Worm (Caenorhabditis elegans) whole organism, young adult: ENCODE results near the gene btb-20.

ENCODE experiments used
- F23B12.7 ChIP-seq: sonication (generic microtip); optimal IDR thresholded peaks from 2 replicates; lab custom pipeline; 2017; ENCODE audit warnings: missing genetic modification characterization, mild to moderate bottlenecking, missing compliant biosample characterization, antibody characterized with exemption, moderate library complexity; ENCODE audit not compliant: insufficient read depth
- F57A8.1 ChIP-seq: fragments of 200-800 bp; sonication (Bioruptor generic); optimal IDR thresholded peaks from 2 replicates; lab custom pipeline; 2018; ENCODE audit warnings: mild to moderate bottlenecking, missing genetic modification characterization, moderate library complexity, missing compliant biosample characterization
- K12H6.12 ChIP-seq: fragments of 200-800 bp; sonication (Bioruptor generic); optimal IDR thresholded peaks from 2 replicates; lab custom pipeline; 2018; ENCODE audit warnings: mild to moderate bottlenecking, missing genetic modification characterization, missing compliant biosample characterization
- Y53F4B.3 ChIP-seq: fragments of 200-800 bp; sonication (Bioruptor generic); IDR thresholded peaks from 2 replicates; pipeline ENCODE4 v1.3.6; 2022; ENCODE audit warnings: missing genetic modification reagents, missing genetic modification characterization, missing compliant biosample characterization
- Y79H2A.3 ChIP-seq: fragments of 200-800 bp; sonication (Bioruptor generic); conservative IDR thresholded peaks from 2 replicates; pipeline ENCODE4 v1.3.6; 2022; ENCODE audit warnings: missing genetic modification reagents, missing genetic modification characterization, missing compliant biosample characterization
- Y95B8A.8 ChIP-seq: fragments of 200-800 bp; sonication (Bioruptor generic); IDR thresholded peaks from 2 replicates; pipeline ENCODE4 v1.3.6; 2022; ENCODE audit warnings: missing genetic modification reagents, missing genetic modification characterization, missing compliant biosample characterization
- aptf-2 ChIP-seq: fragments of 200-800 bp; sonication (Bioruptor generic); conservative IDR thresholded peaks from 2 replicates; pipeline ENCODE4 v1.3.6; 2022; ENCODE audit warnings: missing genetic modification reagents, missing genetic modification characterization, missing compliant biosample characterization
- athp-1 ChIP-seq: sonication (generic microtip); optimal IDR thresholded peaks from 2 replicates; lab custom pipeline; 2017; ENCODE audit warnings: mild to moderate bottlenecking, missing genetic modification characterization, missing compliant biosample characterization
- attf-6 ChIP-seq: fragments of 200-800 bp; sonication (Bioruptor generic); IDR thresholded peaks from 2 replicates; pipeline ENCODE4 v1.3.6; 2022; ENCODE audit warnings: missing genetic modification reagents, missing genetic modification characterization, missing compliant biosample characterization
- cebp-1 ChIP-seq, 2 experiments: fragments of 200-800 bp in 1 of 2; sonication (Bioruptor generic) in 1 of 2; sonication (generic microtip) in 1 of 2; IDR thresholded peaks in 1 of 2; optimal IDR thresholded peaks in 1 of 2; 2 replicates each; pipeline versions ENCODE4 v1.3.6 to Lab custom; 2017 to 2022; ENCODE audit warnings: missing compliant biosample characterization in 2 of 2, missing genetic modification characterization in 2 of 2, mild to moderate bottlenecking in 1 of 2, missing genetic modification reagents in 1 of 2, moderate library complexity in 1 of 2
- ceh-100 ChIP-seq: fragments of 200-800 bp; sonication (Bioruptor generic); IDR thresholded peaks from 2 replicates; pipeline ENCODE4 v1.3.6; 2022; ENCODE audit warnings: missing genetic modification reagents, missing genetic modification characterization, missing compliant biosample characterization
- ceh-58 ChIP-seq: fragments of 200-800 bp; sonication (Bioruptor generic); IDR thresholded peaks from 2 replicates; pipeline ENCODE4 v1.3.6; 2022; ENCODE audit warnings: missing genetic modification characterization, missing compliant biosample characterization
- die-1 ChIP-seq: sonication (generic microtip); optimal IDR thresholded peaks from 2 replicates; lab custom pipeline; 2016; ENCODE audit warnings: missing genotype, mild to moderate bottlenecking, missing genetic modification characterization, missing compliant biosample characterization
- egrh-3 ChIP-seq: fragments of 200-800 bp; sonication (Bioruptor generic); IDR thresholded peaks from 2 replicates; pipeline ENCODE4 v1.3.6; 2022; ENCODE audit warnings: missing genetic modification reagents, missing genetic modification characterization, missing compliant biosample characterization
- ekl-4 ChIP-seq: fragments of 200-800 bp; sonication (Bioruptor generic); IDR thresholded peaks from 2 replicates; pipeline ENCODE4 v1.3.6; 2022; ENCODE audit warnings: missing genetic modification reagents, missing genetic modification characterization, missing compliant biosample characterization
- gei-17 ChIP-seq: fragments of 200-800 bp; sonication (Bioruptor generic); optimal IDR thresholded peaks from 2 replicates; lab custom pipeline; 2018; ENCODE audit warnings: mild to moderate bottlenecking, missing genetic modification characterization, missing compliant biosample characterization
- hlh-12 ChIP-seq: sonication (generic microtip); optimal IDR thresholded peaks from 2 replicates; lab custom pipeline; 2016; ENCODE audit warnings: missing genetic modification characterization, missing compliant biosample characterization
- hmg-1.2 ChIP-seq: fragments of 200-800 bp; sonication (Bioruptor generic); IDR thresholded peaks from 2 replicates; pipeline ENCODE4 v1.3.6; 2022; ENCODE audit warnings: missing genetic modification reagents, missing genetic modification characterization, missing compliant biosample characterization
- hrde-1 ChIP-seq: sonication (generic microtip); optimal IDR thresholded peaks from 2 replicates; lab custom pipeline; 2016; ENCODE audit warnings: missing genetic modification characterization, mild to moderate bottlenecking, missing compliant biosample characterization, moderate library complexity, missing genotype, missing genetic modification reagents, borderline replicate concordance
- lag-1 ChIP-seq: fragments of 200-800 bp; sonication (Bioruptor generic); IDR thresholded peaks from 2 replicates; pipeline ENCODE4 v1.3.6; 2022; ENCODE audit warnings: missing genetic modification reagents, missing genetic modification characterization, missing compliant biosample characterization
- lin-40 ChIP-seq: sonication (generic microtip); optimal IDR thresholded peaks from 2 replicates; lab custom pipeline; 2016; ENCODE audit warnings: missing genetic modification characterization, mild to moderate bottlenecking, missing compliant biosample characterization, missing genotype, missing genetic modification reagents
- lsy-27 ChIP-seq: sonication (generic microtip); optimal IDR thresholded peaks from 2 replicates; lab custom pipeline; 2017; ENCODE audit warnings: missing genetic modification characterization, mild to moderate bottlenecking, missing compliant biosample characterization, antibody characterized with exemption, missing genotype, borderline replicate concordance; ENCODE audit not compliant: insufficient read depth
- madf-3 ChIP-seq: fragments of 200-800 bp; sonication (Bioruptor generic); IDR thresholded peaks from 2 replicates; pipeline ENCODE4 v1.3.6; 2022; ENCODE audit warnings: missing genetic modification reagents, missing genetic modification characterization, missing compliant biosample characterization
- mel-28 ChIP-seq: sonication (generic microtip); optimal IDR thresholded peaks from 2 replicates; lab custom pipeline; 2016; ENCODE audit warnings: borderline replicate concordance, mild to moderate bottlenecking, missing genetic modification characterization, missing compliant biosample characterization
- nfyb-1 ChIP-seq: fragments of 200-800 bp; sonication (Bioruptor generic); IDR thresholded peaks from 2 replicates; pipeline ENCODE4 v1.3.6; 2022; ENCODE audit warnings: missing genetic modification reagents, missing genetic modification characterization, missing compliant biosample characterization
- nhr-120 ChIP-seq: fragments of 200-800 bp; sonication (Bioruptor generic); IDR thresholded peaks from 2 replicates; pipeline ENCODE4 v1.3.6; 2022; ENCODE audit warnings: missing genetic modification characterization, missing compliant biosample characterization
- pbrm-1 ChIP-seq: fragments of 200-800 bp; sonication (Bioruptor generic); IDR thresholded peaks from 2 replicates; pipeline ENCODE4 v1.3.6; 2022; ENCODE audit warnings: missing genetic modification reagents, missing genetic modification characterization, missing compliant biosample characterization
- rec-8 ChIP-seq, 2 experiments: sonication (generic microtip); optimal IDR thresholded peaks; 2 replicates each; lab custom pipeline; 2016; ENCODE audit warnings: mild to moderate bottlenecking in 2 of 2, missing genetic modification characterization in 2 of 2, missing genetic modification reagents in 2 of 2, missing genotype in 2 of 2, missing biosample characterization in 1 of 2, missing compliant biosample characterization in 1 of 2, moderate library complexity in 1 of 2
- tbx-9 ChIP-seq: sonication (generic microtip); optimal IDR thresholded peaks from 2 replicates; lab custom pipeline; 2016; ENCODE audit warnings: borderline replicate concordance, missing genetic modification characterization, inconsistent platforms, missing compliant biosample characterization
- tlf-1 ChIP-seq: fragments of 200-800 bp; sonication (Bioruptor generic); optimal IDR thresholded peaks from 2 replicates; lab custom pipeline; 2018; ENCODE audit warnings: mild to moderate bottlenecking, missing genetic modification characterization, missing compliant biosample characterization
- zfh-2 ChIP-seq: fragments of 200-800 bp; sonication (Bioruptor generic); conservative IDR thresholded peaks from 2 replicates; pipeline ENCODE4 v1.3.6; 2022; ENCODE audit warnings: missing genetic modification reagents, missing genetic modification characterization, missing compliant biosample characterization
- ztf-22 ChIP-seq: fragments of 200-800 bp; sonication (Bioruptor generic); optimal IDR thresholded peaks from 2 replicates; lab custom pipeline; 2018; ENCODE audit warnings: mild to moderate bottlenecking, missing genetic modification characterization, moderate library complexity, missing compliant biosample characterization

Gene btb-20

DNA sequence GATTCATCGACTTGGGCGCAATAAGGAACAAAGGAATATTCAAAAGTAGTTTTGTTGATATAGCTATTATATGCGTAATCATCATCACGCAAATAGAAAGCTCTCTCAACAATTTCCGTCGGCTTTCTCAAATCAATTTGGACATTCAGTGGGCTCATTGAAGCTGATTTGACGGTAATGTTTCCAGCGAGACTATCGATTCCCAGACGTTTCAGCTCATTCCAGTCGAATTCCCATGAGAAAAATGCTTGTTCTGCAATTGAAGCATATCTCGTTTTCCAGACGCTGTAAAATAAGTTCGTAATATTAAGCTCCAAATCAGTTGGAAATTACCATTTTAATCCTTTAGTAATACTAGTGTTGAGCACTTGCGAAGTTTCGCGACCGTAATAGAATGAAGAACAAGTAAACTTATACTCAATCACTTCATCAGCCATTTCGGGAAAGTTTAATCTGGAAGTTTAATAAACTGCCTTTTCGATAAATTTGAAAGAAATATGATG lies at the start of gene btb-20:
btb-20 (minus strand) TSS at position 453 of the 503 bp plus-strand sequence.
- no peak for TF ChIP-seq ceh-58 (GFP tag; lab: Robert Waterston, UW)
- TF ChIP-seq, all 124 proteins: peak for 0

- no peak for TF ChIP-seq hlh-12 (tag; lab: Kevin White, UChicago)
- TF ChIP-seq K12H6.12 (tag; lab: Kevin White, UChicago), result no peak
- TF ChIP-seq tbx-9 (tag; lab: Kevin White, UChicago), result no peak
- no peak for TF ChIP-seq tlf-1 (GFP tag; lab: Kevin White, UChicago)
- no peak for TF ChIP-seq rec-8 (tag; optimal IDR thresholded peaks at IDR 0.05; lab: Kevin White, UChicago)
- no peak for TF ChIP-seq cebp-1 (GFP tag; IDR thresholded peaks at IDR 0.05; lab: Robert Waterston, UW)
- TF ChIP-seq cebp-1 (tag; optimal IDR thresholded peaks at IDR 0.05; lab: Kevin White, UChicago), result no peak
- TF ChIP-seq gei-17, result no peak
- no peak for TF ChIP-seq lin-40 (tag; lab: Kevin White, UChicago)
- TF ChIP-seq Y79H2A.3 (GFP tag; lab: Robert Waterston, UW), result no peak
Measured at ce11 chrII:14570541-14571160, 47.3 kb upstream of the btb-20 start.

ce11 chrII:14569322-14569721 lies 46.0 kb upstream of the btb-20 start:
- TF ChIP-seq athp-1 (no peak), F23B12.7 (tag; lab: Kevin White, UChicago) (no peak), egrh-3 (GFP tag; lab: Robert Waterston, UW) (peak; percentile 58), pbrm-1 (GFP tag; lab: Robert Waterston, UW) (no peak), zfh-2 (peak; percentile 91), tbx-9 (tag; lab: Kevin White, UChicago) (no peak), lsy-27 (tag; lab: Kevin White, UChicago) (no peak), nhr-120 (no peak), K12H6.12 (tag; lab: Kevin White, UChicago) (peak; percentile 1), Y53F4B.3 (GFP tag; lab: Robert Waterston, UW) (no peak), hmg-1.2 (GFP tag; lab: Robert Waterston, UW) (peak; percentile 98), lag-1 (GFP tag; lab: Robert Waterston, UW) (no peak), ceh-100 (GFP tag; lab: Robert Waterston, UW) (no peak), aptf-2 (GFP tag; lab: Robert Waterston, UW) (no peak), attf-6 (GFP tag; lab: Robert Waterston, UW) (no peak), ekl-4 (no peak), madf-3 (GFP tag; lab: Robert Waterston, UW) (no peak), mel-28 (tag; lab: Kevin White, UChicago) (no peak), ztf-22 (GFP tag; lab: Kevin White, UChicago) (no peak), Y95B8A.8 (no peak), F57A8.1 (no peak), hrde-1 (no peak)

- TF ChIP-seq hmg-1.2 (GFP tag; lab: Robert Waterston, UW) (peak; percentile 55), nfyb-1 (no peak), ztf-22 (GFP tag; lab: Kevin White, UChicago) (no peak), die-1 (tag; lab: Kevin White, UChicago) (no peak)
- TF ChIP-seq, all 124 proteins: peak for 1
Measured at ce11 chrII:14567811-14568210, 44.5 kb upstream of the btb-20 start.
